Worm (Caenorhabditis elegans): Measurements from ENCODE around the gene wdr-5.2.

ce11 chrX:14340381-14340780 lies 9.5 kb upstream of the wdr-5.2 start, which contains the start of gene sel-7:
- no peak for TF ChIP-seq aly-1 (tag; optimal IDR thresholded peaks at IDR 0.05)
- no peak for TF ChIP-seq ama-1 (optimal IDR thresholded peaks at IDR 0.05)
- no peak for TF ChIP-seq scrt-1 (GFP tag; IDR thresholded peaks at IDR 0.05)
- TF ChIP-seq hmg-4 (GFP tag; optimal IDR thresholded peaks at IDR 0.05), result no peak
- TF ChIP-seq B0310.2 (tag; optimal IDR thresholded peaks at IDR 0.05), result no peak
- no peak for TF ChIP-seq pes-1 (GFP tag; IDR thresholded peaks at IDR 0.05)
- no peak for TF ChIP-seq tra-4 (tag; optimal IDR thresholded peaks at IDR 0.05)
- TF ChIP-seq tbx-37 (GFP tag; conservative IDR thresholded peaks at IDR 0.05), result no peak
- no peak for TF ChIP-seq flt-1 (GFP tag; IDR thresholded peaks at IDR 0.05)
- TF ChIP-seq ceh-13 (GFP tag; optimal IDR thresholded peaks at IDR 0.05), result no peak
- TF ChIP-seq ceh-36 (tag; optimal IDR thresholded peaks at IDR 0.05), result no peak

All from whole organism, early embryonic.